Worm (Caenorhabditis elegans) whole organism, midembryonic: ENCODE results near the gene clec-121.

ENCODE experiments used
- T22C8.4 ChIP-seq: fragments of 200-800 bp; sonication (Bioruptor generic); IDR thresholded peaks from 2 replicates; pipeline ENCODE4 v1.3.6; 2022; ENCODE audit warnings: missing genetic modification characterization, missing compliant biosample characterization
- cog-1 ChIP-seq: sonication (generic microtip); optimal IDR thresholded peaks from 2 replicates; lab custom pipeline; 2016; ENCODE audit warnings: missing genetic modification characterization, missing compliant biosample characterization
- flt-1 ChIP-seq: fragments of 200-800 bp; sonication (Bioruptor generic); IDR thresholded peaks from 2 replicates; pipeline ENCODE4 v1.3.6; 2022; ENCODE audit warnings: missing genetic modification characterization, missing compliant biosample characterization
- klf-2 ChIP-seq: fragments of 200-800 bp; sonication (Bioruptor generic); conservative IDR thresholded peaks from 2 replicates; pipeline ENCODE4 v1.3.6; 2022; ENCODE audit warnings: missing genetic modification reagents, missing genetic modification characterization, missing compliant biosample characterization
- med-1 ChIP-seq: sonication (generic microtip); optimal IDR thresholded peaks from 2 replicates; lab custom pipeline; 2017; ENCODE audit warnings: missing genetic modification characterization, mild to moderate bottlenecking, missing compliant biosample characterization, antibody characterized with exemption, missing genetic modification reagents; ENCODE audit not compliant: insufficient read depth
- ref-1 ChIP-seq: fragments of 200-800 bp; sonication (Bioruptor generic); conservative IDR thresholded peaks from 2 replicates; pipeline ENCODE4 v1.3.6; 2022; ENCODE audit warnings: missing genetic modification reagents, missing genetic modification characterization, missing compliant biosample characterization
- tab-1 ChIP-seq: fragments of 200-800 bp; sonication (Bioruptor generic); IDR thresholded peaks from 2 replicates; pipeline ENCODE4 v1.3.6; 2022; ENCODE audit warnings: missing genetic modification characterization, missing compliant biosample characterization
- ztf-23 ChIP-seq: fragments of 200-800 bp; sonication (Bioruptor generic); IDR thresholded peaks from 2 replicates; pipeline ENCODE4 v1.3.6; 2022; ENCODE audit warnings: missing genetic modification reagents, missing genetic modification characterization, missing compliant biosample characterization
- ztf-29 ChIP-seq: fragments of 200-800 bp; sonication (Bioruptor generic); IDR thresholded peaks from 2 replicates; pipeline ENCODE4 v1.3.6; 2022; ENCODE audit warnings: missing genetic modification reagents, missing genetic modification characterization, missing compliant biosample characterization

The clec-121 gene

DNA sequence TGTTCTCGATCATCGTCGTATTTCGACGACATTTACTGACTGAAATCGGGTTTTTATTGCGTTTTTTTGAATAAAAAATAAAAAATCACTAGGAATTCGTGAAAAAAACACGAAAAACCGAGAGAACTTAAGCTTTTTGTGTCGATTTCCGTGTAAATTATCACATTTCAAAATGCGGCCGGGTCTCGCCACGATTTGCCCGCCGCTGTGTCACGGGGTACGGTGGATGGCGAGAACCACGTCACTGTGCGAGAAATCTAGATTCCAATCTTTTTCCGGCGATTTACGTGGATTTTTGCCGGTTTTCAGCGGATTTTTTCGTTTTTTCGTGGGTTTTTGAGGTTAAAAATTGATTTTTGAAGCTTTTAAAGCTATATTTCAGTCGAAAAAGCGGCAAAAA is 25.2 kb upstream of the clec-121 start, which contains the start of gene Y25C1A.8:
Gene Y25C1A.8, minus strand, starts transcription at position 45 of the 400 bp plus-strand sequence.
- TF ChIP-seq ztf-23 (peak; percentile 63), cog-1 (tag; lab: Kevin White, UChicago) (peak; percentile 57), flt-1 (GFP tag; lab: Robert Waterston, UW) (peak; percentile 64; the same call in 1 of the 2 replicates), T22C8.4 (GFP tag; lab: Robert Waterston, UW) (no peak)

DNA sequence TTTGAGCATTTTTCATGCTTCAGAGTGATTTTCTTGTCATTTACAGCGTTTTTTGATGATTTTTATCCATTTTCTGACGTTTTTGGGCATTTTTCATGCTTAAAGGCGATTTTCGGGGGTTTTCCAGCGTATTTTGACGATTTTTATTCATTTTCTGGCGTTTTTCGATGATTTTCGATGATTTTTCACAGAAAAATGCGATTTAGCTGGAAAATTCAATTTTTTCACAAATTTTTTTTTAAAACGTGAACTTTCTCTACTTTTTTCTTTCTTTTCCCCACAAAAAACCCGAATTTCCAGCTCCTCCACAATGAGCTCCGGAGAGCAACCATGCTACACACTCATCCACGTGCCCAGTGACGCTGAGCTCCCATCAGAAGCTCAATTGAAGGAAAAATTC is 23.6 kb upstream of the clec-121 start, which contains the start of gene copb-1:
Gene copb-1, plus strand, starts transcription at position 301 of the 400 bp plus-strand sequence.
- TF ChIP-seq tab-1 = no peak
- no peak for TF ChIP-seq flt-1 (GFP tag; lab: Robert Waterston, UW)
- TF ChIP-seq med-1 = no peak
- no peak for TF ChIP-seq T22C8.4 (GFP tag; lab: Robert Waterston, UW)
- TF ChIP-seq cog-1 (tag; lab: Kevin White, UChicago) = no peak
- no peak for TF ChIP-seq ztf-23
- TF ChIP-seq ref-1 (GFP tag; lab: Robert Waterston, UW) = no peak
- TF ChIP-seq ztf-29 (GFP tag; lab: Robert Waterston, UW) = no peak
- no peak for TF ChIP-seq klf-2

- TF ChIP-seq tab-1 (no peak), ztf-23 (no peak), flt-1 (GFP tag; lab: Robert Waterston, UW) (no peak), T22C8.4 (GFP tag; lab: Robert Waterston, UW) (no peak), ref-1 (GFP tag; lab: Robert Waterston, UW) (no peak), cog-1 (tag; lab: Kevin White, UChicago) (no peak), med-1 (no peak), klf-2 (no peak), ztf-29 (GFP tag; lab: Robert Waterston, UW) (no peak)
These were observed 15.0 kb upstream of the clec-121 start for ce11 chrII:3087134-3087533.

DNA sequence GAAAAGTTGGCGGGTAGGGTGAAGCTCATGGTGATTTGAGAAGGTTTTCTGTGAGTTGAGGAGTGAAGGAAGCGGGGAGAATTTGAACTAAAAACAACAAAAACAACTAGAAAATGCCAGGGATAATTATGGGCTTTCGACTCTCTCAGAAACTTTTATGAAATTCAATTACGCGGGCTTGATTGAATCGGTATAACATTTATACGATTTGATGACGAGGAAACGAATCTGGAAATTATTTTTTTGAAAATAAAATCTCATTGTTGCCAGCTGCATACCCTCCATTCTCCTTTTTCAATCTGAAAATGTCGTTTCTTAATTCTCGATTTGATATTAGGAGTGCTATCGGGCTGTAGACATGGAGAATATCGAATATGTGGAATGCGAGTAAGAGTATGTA is 10.8 kb upstream of the clec-121 start, which contains the start of gene srg-21:
Gene srg-21, minus strand, starts transcription at position 101 of the 400 bp plus-strand sequence.
- no peak for TF ChIP-seq tab-1
- TF ChIP-seq cog-1 (tag; lab: Kevin White, UChicago) = no peak
- TF ChIP-seq ztf-29 (GFP tag; lab: Robert Waterston, UW) = no peak
- TF ChIP-seq ref-1 (GFP tag; lab: Robert Waterston, UW) = no peak
- TF ChIP-seq flt-1 (GFP tag; lab: Robert Waterston, UW) = no peak

ce11 chrII:3093352-3093751 is 8.8 kb upstream of the clec-121 start, which contains the start of gene srg-22:
srg-22 (minus strand) TSS chrII:3093452.
- TF ChIP-seq flt-1 (GFP tag; lab: Robert Waterston, UW) (no peak), med-1 (no peak), klf-2 (no peak), ref-1 (GFP tag; lab: Robert Waterston, UW) (no peak), tab-1 (no peak), ztf-23 (no peak), ztf-29 (GFP tag; lab: Robert Waterston, UW) (no peak), cog-1 (tag; lab: Kevin White, UChicago) (no peak)

- TF ChIP-seq ref-1 (GFP tag; lab: Robert Waterston, UW) (no peak), T22C8.4 (GFP tag; lab: Robert Waterston, UW) (no peak), flt-1 (GFP tag; lab: Robert Waterston, UW) (no peak), ztf-23 (no peak), med-1 (no peak), cog-1 (tag; lab: Kevin White, UChicago) (no peak), klf-2 (no peak), ztf-29 (GFP tag; lab: Robert Waterston, UW) (no peak), tab-1 (no peak)
These were observed 6.1 kb upstream of the clec-121 start, which contains the start of gene srg-23 for ce11 chrII:3096060-3096459. srg-23 (minus strand) TSS chrII:3096160.

ce11 chrII:3096857-3097256 is 5.3 kb upstream of the clec-121 start, which contains the start of gene Y25C1A.14:
Y25C1A.14 (minus strand) TSS chrII:3096957.
- TF ChIP-seq flt-1 (GFP tag; lab: Robert Waterston, UW) (no peak), ref-1 (GFP tag; lab: Robert Waterston, UW) (no peak), cog-1 (tag; lab: Kevin White, UChicago) (no peak), klf-2 (no peak), tab-1 (no peak), ztf-23 (no peak), ztf-29 (GFP tag; lab: Robert Waterston, UW) (no peak), T22C8.4 (GFP tag; lab: Robert Waterston, UW) (no peak), med-1 (no peak)

DNA sequence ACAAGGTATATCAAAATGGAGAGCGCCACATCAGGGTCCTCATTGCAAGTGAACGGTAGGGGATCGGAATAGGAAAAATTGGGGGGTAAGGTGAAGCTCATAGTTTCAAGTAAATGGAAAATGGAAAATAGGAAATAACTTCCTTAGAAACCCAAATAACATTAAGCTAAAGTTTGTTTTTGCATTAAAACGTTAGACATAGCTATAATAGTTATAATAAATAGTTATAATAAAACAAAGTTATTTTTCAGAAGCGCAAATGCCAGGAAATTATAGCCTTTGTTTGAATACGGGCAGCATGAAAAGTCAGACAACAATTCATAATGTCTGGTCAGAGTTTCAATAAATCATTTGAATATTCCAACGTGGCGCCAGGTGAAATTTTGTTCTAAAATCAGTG is 1.6 kb upstream of the clec-121 start, which contains the start of gene srg-24:
Gene srg-24, minus strand, starts transcription at position 101 of the 400 bp plus-strand sequence.
- TF ChIP-seq cog-1 (tag; lab: Kevin White, UChicago) (no peak), T22C8.4 (GFP tag; lab: Robert Waterston, UW) (no peak), med-1 (no peak), ztf-23 (no peak), tab-1 (no peak), ztf-29 (GFP tag; lab: Robert Waterston, UW) (no peak), flt-1 (GFP tag; lab: Robert Waterston, UW) (no peak), klf-2 (no peak), ref-1 (GFP tag; lab: Robert Waterston, UW) (no peak)

- no peak for TF ChIP-seq med-1
- no peak for TF ChIP-seq T22C8.4 (GFP tag; lab: Robert Waterston, UW)
- no peak for TF ChIP-seq tab-1
- TF ChIP-seq ref-1 (GFP tag; lab: Robert Waterston, UW) = no peak
- TF ChIP-seq flt-1 (GFP tag; lab: Robert Waterston, UW) = no peak
- TF ChIP-seq cog-1 (tag; lab: Kevin White, UChicago) = no peak
- TF ChIP-seq ztf-23 = no peak
- TF ChIP-seq ztf-29 (GFP tag; lab: Robert Waterston, UW) = no peak
- TF ChIP-seq klf-2 = no peak
These were observed 3.6 kb downstream of the clec-121 start, which contains the start of gene clec-122 for ce11 chrII:3105765-3106164. clec-122 (plus strand) TSS chrII:3106065.

- 0 out of 2 replicates have a peak, but pooled peaks have one; percentile 47 for TF ChIP-seq tab-1
- TF ChIP-seq ref-1 (GFP tag; lab: Robert Waterston, UW) = no peak
These were observed 6.0 kb downstream of the clec-121 start for ce11 chrII:3108101-3108500.
